Worm (Caenorhabditis elegans): ENCODE results near the gene sre-9.

ce11 chrV:3891919-3892318 is 2.8 kb upstream of the sre-9 start, which contains the start of gene C17E7.12:
- TF ChIP-seq flt-1 (GFP tag; IDR thresholded peaks at IDR 0.05), result no peak
- no peak for TF ChIP-seq ref-1 (GFP tag; conservative IDR thresholded peaks at IDR 0.05)
- no peak for TF ChIP-seq cog-1 (tag; optimal IDR thresholded peaks at IDR 0.05)
- TF ChIP-seq ztf-23 (GFP tag; IDR thresholded peaks at IDR 0.05), result no peak
- no peak for TF ChIP-seq tab-1 (GFP tag; IDR thresholded peaks at IDR 0.05)
- no peak for TF ChIP-seq med-1 (GFP tag; optimal IDR thresholded peaks at IDR 0.05; ENCODE audit: insufficient read depth)
- TF ChIP-seq klf-2 (GFP tag; conservative IDR thresholded peaks at IDR 0.05), result no peak
- no peak for TF ChIP-seq ztf-29 (GFP tag; IDR thresholded peaks at IDR 0.05)
